Worm (Caenorhabditis elegans): ENCODE results near the gene trip-4.

trip-4 gene

ce11 chrII:15010366-15011235 lies 28.6 kb upstream of the trip-4 start, which contains the start of the genes Y53F4B.9 and Y53F4B.11:
TSS of gene Y53F4B.9 (minus strand) at chrII:15010416.
TSS of gene Y53F4B.11 (plus strand) at chrII:15010748.
- TF ChIP-seq nhr-6 (tag; optimal IDR thresholded peaks at IDR 0.05) = no peak
- TF ChIP-seq nhr-23 (tag; optimal IDR thresholded peaks at IDR 0.05) = no peak
- no peak for TF ChIP-seq R02D3.7 (tag; optimal IDR thresholded peaks at IDR 0.05)
- TF ChIP-seq nhr-129 (tag; optimal IDR thresholded peaks at IDR 0.05) = peak; percentile 83
- TF ChIP-seq nhr-10 (tag; optimal IDR thresholded peaks at IDR 0.05) = no peak
- TF ChIP-seq crh-2 (tag; optimal IDR thresholded peaks at IDR 0.05) = peak; percentile 82
- peak; percentile 88 for TF ChIP-seq snpc-4 (tag; optimal IDR thresholded peaks at IDR 0.05)
- TF ChIP-seq unc-55 (GFP tag; optimal IDR thresholded peaks at IDR 0.05) = peak; percentile 95
- peak; percentile 83 for TF ChIP-seq C34F6.9 (tag; optimal IDR thresholded peaks at IDR 0.05)
- peak; percentile 7 for TF ChIP-seq zag-1 (tag; optimal IDR thresholded peaks at IDR 0.05)
- TF ChIP-seq ceh-82 (tag; optimal IDR thresholded peaks at IDR 0.05) = peak; percentile 13
- TF ChIP-seq sma-3 (GFP tag; optimal IDR thresholded peaks at IDR 0.05) = peak; percentile 68
- peak; percentile 30 for TF ChIP-seq lin-11 (tag; optimal IDR thresholded peaks at IDR 0.05)
- no peak for TF ChIP-seq ceh-16 (tag; optimal IDR thresholded peaks at IDR 0.05)
- no peak for TF ChIP-seq mbf-1 (tag; optimal IDR thresholded peaks at IDR 0.05)
- peak; percentile 100 for TF ChIP-seq gmeb-1 (tag; optimal IDR thresholded peaks at IDR 0.05)
- TF ChIP-seq Y55F3AM.14 (GFP tag; optimal IDR thresholded peaks at IDR 0.05) = no peak
- no peak for TF ChIP-seq dmd-4 (tag; optimal IDR thresholded peaks at IDR 0.05)
- peak; percentile 48 for TF ChIP-seq blmp-1 (tag; optimal IDR thresholded peaks at IDR 0.05; ENCODE audit: insufficient read depth)
- TF ChIP-seq sma-9 (GFP tag; optimal IDR thresholded peaks at IDR 0.05) = peak; percentile 50
- TF ChIP-seq sma-9 (tag; optimal IDR thresholded peaks at IDR 0.05) = no peak
- peak; percentile 78 to 87 for TF ChIP-seq lsy-2 (tag; optimal IDR thresholded peaks at IDR 0.05)
- no peak for TF ChIP-seq ztf-4 (tag; optimal IDR thresholded peaks at IDR 0.05)
- peak; percentile 67 for TF ChIP-seq mab-5 (tag; optimal IDR thresholded peaks at IDR 0.05)
- TF ChIP-seq nhr-25 (tag; optimal IDR thresholded peaks at IDR 0.05) = peak; percentile 76
- no peak for TF ChIP-seq sem-4 (tag; optimal IDR thresholded peaks at IDR 0.05)
- TF ChIP-seq nhr-21 (tag; optimal IDR thresholded peaks at IDR 0.05) = peak; percentile 58
- peak; percentile 62 for TF ChIP-seq F13H6.1 (tag; optimal IDR thresholded peaks at IDR 0.05)
- no peak for TF ChIP-seq ama-1 (optimal IDR thresholded peaks at IDR 0.05)
- peak; percentile 17 for TF ChIP-seq ZK546.5 (tag; optimal IDR thresholded peaks at IDR 0.05)
- peak; percentile 57 for TF ChIP-seq fos-1 (tag; optimal IDR thresholded peaks at IDR 0.05)
- TF ChIP-seq nhr-77 (tag; optimal IDR thresholded peaks at IDR 0.05) = peak; percentile 40
- no peak for TF ChIP-seq unc-62 (GFP tag; optimal IDR thresholded peaks at IDR 0.05)
- TF ChIP-seq lin-13 (GFP tag; optimal IDR thresholded peaks at IDR 0.05) = peak; percentile 84
- no peak for TF ChIP-seq lin-39 (tag; optimal IDR thresholded peaks at IDR 0.05)

ce11 chrII:15014380-15014779 lies 24.8 kb upstream of the trip-4 start, which contains the start of gene Y53F4B.51:
TSS of gene Y53F4B.51 (minus strand) at chrII:15014442.
- TF ChIP-seq nhr-23 (tag; optimal IDR thresholded peaks at IDR 0.05) = no peak
- no peak for TF ChIP-seq R02D3.7 (tag; optimal IDR thresholded peaks at IDR 0.05)
- no peak for TF ChIP-seq ztf-4 (tag; optimal IDR thresholded peaks at IDR 0.05)
- TF ChIP-seq elt-3 (tag; optimal IDR thresholded peaks at IDR 0.05) = no peak
- no peak for TF ChIP-seq nhr-77 (tag; optimal IDR thresholded peaks at IDR 0.05)

- no peak for TF ChIP-seq ztf-1 (GFP tag; conservative IDR thresholded peaks at IDR 0.05)
Measured at ce11 chrII:15015669-15016068, 23.5 kb upstream of the trip-4 start.

ce11 chrII:15018923-15019322 lies 20.3 kb upstream of the trip-4 start, which contains the start of gene Y53F4B.12:
TSS of gene Y53F4B.12 (plus strand) at chrII:15019223.
- no peak for TF ChIP-seq lsy-2 (tag; optimal IDR thresholded peaks at IDR 0.05)
- TF ChIP-seq C34F6.9 (tag; optimal IDR thresholded peaks at IDR 0.05) = no peak
- TF ChIP-seq mbf-1 (tag; optimal IDR thresholded peaks at IDR 0.05) = no peak
- TF ChIP-seq alr-1 (tag; optimal IDR thresholded peaks at IDR 0.05) = no peak
- no peak for TF ChIP-seq ceh-16 (tag; optimal IDR thresholded peaks at IDR 0.05)
- no peak for TF ChIP-seq sma-9 (GFP tag; optimal IDR thresholded peaks at IDR 0.05)
- no peak for TF ChIP-seq sma-9 (tag; optimal IDR thresholded peaks at IDR 0.05)
- no peak for TF ChIP-seq nhr-10 (tag; optimal IDR thresholded peaks at IDR 0.05)
- TF ChIP-seq nhr-237 (tag; optimal IDR thresholded peaks at IDR 0.05) = no peak
- TF ChIP-seq elt-3 (tag; optimal IDR thresholded peaks at IDR 0.05) = no peak
- no peak for TF ChIP-seq nhr-25 (tag; optimal IDR thresholded peaks at IDR 0.05)
- TF ChIP-seq nhr-6 (tag; optimal IDR thresholded peaks at IDR 0.05) = no peak
- no peak for TF ChIP-seq mdl-1 (tag; optimal IDR thresholded peaks at IDR 0.05)
- no peak for TF ChIP-seq nhr-23 (tag; optimal IDR thresholded peaks at IDR 0.05)
- no peak for TF ChIP-seq unc-39 (tag; optimal IDR thresholded peaks at IDR 0.05)
- TF ChIP-seq lin-13 (GFP tag; optimal IDR thresholded peaks at IDR 0.05) = no peak
- no peak for TF ChIP-seq fos-1 (tag; optimal IDR thresholded peaks at IDR 0.05)
